Worm (Caenorhabditis elegans): ENCODE measurements around the gene abhd-5.2.

The abhd-5.2 gene

DNA sequence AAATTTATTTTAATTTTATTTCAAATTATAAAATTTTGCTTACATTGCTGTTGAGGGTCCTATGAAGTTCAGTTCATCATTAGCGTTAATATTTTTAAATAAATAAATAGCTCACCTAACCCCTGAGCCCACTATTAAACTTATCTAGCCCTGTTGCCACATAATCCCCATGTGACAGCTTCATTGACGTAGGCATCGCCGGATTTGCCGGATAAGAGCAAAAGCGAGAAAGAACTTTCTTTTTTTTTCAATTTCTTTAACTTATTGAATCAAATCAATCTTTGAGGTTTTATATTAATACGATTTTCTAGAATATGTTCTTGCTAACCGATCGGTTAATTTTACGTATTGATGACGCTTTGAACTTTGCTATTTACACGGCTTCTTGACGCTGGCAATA is 7.5 kb downstream of the abhd-5.2 start:
- TF ChIP-seq nhr-47 (tag; optimal IDR thresholded peaks at IDR 0.05) (peak; percentile 9), lin-39 (tag; optimal IDR thresholded peaks at IDR 0.05) (no peak), nhr-76 (tag; optimal IDR thresholded peaks at IDR 0.05) (no peak), fkh-8 (tag; optimal IDR thresholded peaks at IDR 0.05) (peak; percentile 28), dsc-1 (tag; optimal IDR thresholded peaks at IDR 0.05) (peak; percentile 68), ceh-88 (GFP tag; IDR thresholded peaks at IDR 0.05) (no peak), nhr-71 (tag; optimal IDR thresholded peaks at IDR 0.05) (peak; percentile 13), sup-37 (GFP tag; optimal IDR thresholded peaks at IDR 0.05) (no peak), dpl-1 (GFP tag; optimal IDR thresholded peaks at IDR 0.05) (no peak), lir-3 (tag; optimal IDR thresholded peaks at IDR 0.05; ENCODE audit: poor library complexity) (no peak), F16B12.6 (tag; optimal IDR thresholded peaks at IDR 0.05) (no peak), egl-13 (tag; optimal IDR thresholded peaks at IDR 0.05) (peak; percentile 55), jun-1 (tag; optimal IDR thresholded peaks at IDR 0.05) (no peak), nhr-12 (tag; optimal IDR thresholded peaks at IDR 0.05) (no peak)

DNA sequence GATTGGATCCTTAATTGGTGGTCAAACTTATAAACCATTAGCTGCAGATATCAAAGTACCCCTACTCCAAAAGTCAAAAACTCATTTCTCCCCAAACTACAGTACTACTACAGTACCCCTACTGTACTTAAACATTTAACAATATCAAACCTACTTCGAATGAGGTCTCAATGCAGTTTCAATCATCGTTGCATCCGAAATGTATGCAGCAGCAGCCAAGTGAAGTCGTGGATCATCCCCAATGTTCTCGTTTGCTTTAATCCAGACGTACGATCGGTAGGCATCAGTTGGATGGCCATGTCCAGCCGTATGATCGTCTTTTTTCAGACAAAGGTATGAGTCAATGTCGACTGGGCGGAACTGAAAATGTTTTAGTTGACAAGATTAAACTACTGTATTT is 13.1 kb downstream of the abhd-5.2 start:
- TF ChIP-seq nhr-77 (tag; optimal IDR thresholded peaks at IDR 0.05), result no peak
- no peak for TF ChIP-seq ztf-4 (tag; optimal IDR thresholded peaks at IDR 0.05)
- no peak for TF ChIP-seq rnt-1 (tag; optimal IDR thresholded peaks at IDR 0.05)
- TF ChIP-seq lin-35 (GFP tag; optimal IDR thresholded peaks at IDR 0.05), result no peak
- no peak for TF ChIP-seq nhr-90 (tag; optimal IDR thresholded peaks at IDR 0.05; ENCODE audit: poor library complexity)
- TF ChIP-seq sptf-1 (tag; optimal IDR thresholded peaks at IDR 0.05), result no peak
- no peak for TF ChIP-seq blmp-1 (tag; optimal IDR thresholded peaks at IDR 0.05)
- TF ChIP-seq lin-14 (GFP tag; optimal IDR thresholded peaks at IDR 0.05), result no peak
- TF ChIP-seq C16A3.4 (tag; optimal IDR thresholded peaks at IDR 0.05), result no peak
- TF ChIP-seq zag-1 (tag; optimal IDR thresholded peaks at IDR 0.05), result no peak
- TF ChIP-seq unc-86 (tag; optimal IDR thresholded peaks at IDR 0.05), result no peak
- TF ChIP-seq hlh-4 (tag; optimal IDR thresholded peaks at IDR 0.05), result no peak
- TF ChIP-seq dsc-1 (tag; optimal IDR thresholded peaks at IDR 0.05), result no peak
- no peak for TF ChIP-seq xbp-1 (tag; optimal IDR thresholded peaks at IDR 0.05)
- TF ChIP-seq lin-39 (tag; optimal IDR thresholded peaks at IDR 0.05), result no peak

DNA sequence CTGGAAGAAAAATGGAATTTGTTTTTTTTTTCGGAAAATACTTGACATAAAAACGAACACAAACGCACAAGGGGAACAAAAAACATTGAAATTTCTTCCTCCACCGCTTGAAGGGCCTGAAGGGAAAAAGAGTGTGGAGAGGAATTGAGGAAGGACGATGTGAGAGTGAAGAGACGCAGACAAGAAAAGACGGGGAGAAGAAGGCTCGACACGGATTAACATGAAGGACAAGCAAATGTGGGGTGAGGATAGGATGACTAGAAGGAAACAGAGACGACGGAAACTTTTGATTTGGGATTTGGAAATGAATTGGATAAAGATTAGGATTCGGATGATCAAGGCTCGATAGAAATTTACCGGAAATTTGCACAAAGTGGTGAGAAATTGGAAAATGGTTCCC is 16.0 kb downstream of the abhd-5.2 start:
- no peak for TF ChIP-seq ceh-82 (tag; optimal IDR thresholded peaks at IDR 0.05)
- TF ChIP-seq dsc-1 (tag; optimal IDR thresholded peaks at IDR 0.05), result peak; percentile 50
- no peak for TF ChIP-seq unc-130 (tag; optimal IDR thresholded peaks at IDR 0.05)
- TF ChIP-seq alr-1 (tag; optimal IDR thresholded peaks at IDR 0.05; ENCODE audit: borderline replicate concordance), result no peak
- peak; percentile 25 for TF ChIP-seq nhr-47 (tag; optimal IDR thresholded peaks at IDR 0.05)
- TF ChIP-seq snu-23 (GFP tag; optimal IDR thresholded peaks at IDR 0.05), result peak; percentile 18
- TF ChIP-seq nhr-76 (tag; optimal IDR thresholded peaks at IDR 0.05), result no peak
- no peak for TF ChIP-seq Y116A8C.19 (tag; optimal IDR thresholded peaks at IDR 0.05; ENCODE audit: borderline replicate concordance)
- TF ChIP-seq swsn-7 (tag; optimal IDR thresholded peaks at IDR 0.05), result no peak
- no peak for TF ChIP-seq ama-1 (optimal IDR thresholded peaks at IDR 0.05)
- TF ChIP-seq lin-14 (GFP tag; optimal IDR thresholded peaks at IDR 0.05), result peak; percentile 57
- TF ChIP-seq isw-1 (GFP tag; IDR thresholded peaks at IDR 0.05), result no peak
- TF ChIP-seq C16A3.4 (tag; optimal IDR thresholded peaks at IDR 0.05), result no peak
- no peak for TF ChIP-seq lir-3 (tag; optimal IDR thresholded peaks at IDR 0.05; ENCODE audit: poor library complexity)
- peak; percentile 15 for TF ChIP-seq fkh-8 (tag; optimal IDR thresholded peaks at IDR 0.05)
- TF ChIP-seq zag-1 (tag; optimal IDR thresholded peaks at IDR 0.05), result no peak
- TF ChIP-seq blmp-1 (tag; optimal IDR thresholded peaks at IDR 0.05), result no peak
- no peak for TF ChIP-seq irx-1 (tag; optimal IDR thresholded peaks at IDR 0.05)
- peak; percentile 9 to 15 for TF ChIP-seq efl-1 (optimal IDR thresholded peaks at IDR 0.05)
- TF ChIP-seq efl-1 (GFP tag; optimal IDR thresholded peaks at IDR 0.05 in 1 of 2), result peak in 1 of 2 experiments; percentile 78
- no peak for TF ChIP-seq hpl-2 (GFP tag; optimal IDR thresholded peaks at IDR 0.05)
- no peak for TF ChIP-seq zip-4 (GFP tag; optimal IDR thresholded peaks at IDR 0.05)
- TF ChIP-seq jun-1 (tag; optimal IDR thresholded peaks at IDR 0.05), result no peak
- TF ChIP-seq lsy-2 (tag; optimal IDR thresholded peaks at IDR 0.05), result peak in 1 of 2 experiments; percentile 13
- TF ChIP-seq nhr-77 (tag; optimal IDR thresholded peaks at IDR 0.05), result no peak
- TF ChIP-seq fkh-4 (tag; optimal IDR thresholded peaks at IDR 0.05; ENCODE audit: borderline replicate concordance), result no peak
- TF ChIP-seq sox-4 (tag; optimal IDR thresholded peaks at IDR 0.05), result no peak
- TF ChIP-seq pax-3 (tag; optimal IDR thresholded peaks at IDR 0.05), result no peak
- TF ChIP-seq egl-13 (tag; optimal IDR thresholded peaks at IDR 0.05), result peak; percentile 22
- TF ChIP-seq nhr-71 (tag; optimal IDR thresholded peaks at IDR 0.05), result peak; percentile 37
- no peak for TF ChIP-seq C04F5.9 (tag; optimal IDR thresholded peaks at IDR 0.05)
- TF ChIP-seq aly-2 (tag; optimal IDR thresholded peaks at IDR 0.05), result no peak
- no peak for TF ChIP-seq ceh-90 (tag; optimal IDR thresholded peaks at IDR 0.05)
- no peak for TF ChIP-seq tbx-2 (tag; optimal IDR thresholded peaks at IDR 0.05)
- no peak for TF ChIP-seq lin-39 (tag; optimal IDR thresholded peaks at IDR 0.05)

Measured in whole organism, L1 larva.